Worm (Caenorhabditis elegans) whole organism, young adult: Measurements from ENCODE around the gene chil-1.

Experiments used
- D2030.7 ChIP-seq: fragments of 200-800 bp; sonication (Bioruptor generic); IDR thresholded peaks from 2 replicates; pipeline ENCODE4 v1.3.6; 2022; ENCODE audit warnings: missing genetic modification reagents, missing genetic modification characterization, missing compliant biosample characterization
- F57C9.4 ChIP-seq: sonication (generic microtip); optimal IDR thresholded peaks from 2 replicates; lab custom pipeline; 2017; ENCODE audit warnings: mild to moderate bottlenecking, missing genetic modification characterization, missing compliant biosample characterization
- K11D2.4 ChIP-seq: fragments of 200-800 bp; sonication (Bioruptor generic); IDR thresholded peaks from 2 replicates; pipeline ENCODE4 v1.3.6; 2022; ENCODE audit warnings: missing genetic modification reagents, missing genetic modification characterization, missing compliant biosample characterization
- Y53F4B.3 ChIP-seq: fragments of 200-800 bp; sonication (Bioruptor generic); IDR thresholded peaks from 2 replicates; pipeline ENCODE4 v1.3.6; 2022; ENCODE audit warnings: missing genetic modification reagents, missing genetic modification characterization, missing compliant biosample characterization
- Y56A3A.18 ChIP-seq: fragments of 200-800 bp; sonication (Bioruptor generic); IDR thresholded peaks from 2 replicates; pipeline ENCODE4 v1.3.6; 2022; ENCODE audit warnings: missing genetic modification reagents, missing genetic modification characterization, missing compliant biosample characterization
- Y67H2A.10 ChIP-seq: fragments of 200-800 bp; sonication (Bioruptor generic); conservative IDR thresholded peaks from 2 replicates; pipeline ENCODE4 v1.3.6; 2022; ENCODE audit warnings: missing genetic modification reagents, missing genetic modification characterization, missing compliant biosample characterization
- akir-1 ChIP-seq: fragments of 200-800 bp; sonication (Bioruptor generic); optimal IDR thresholded peaks from 2 replicates; lab custom pipeline; 2018; ENCODE audit warnings: mild to moderate bottlenecking, missing genetic modification characterization, moderate library complexity, missing compliant biosample characterization
- ama-1 ChIP-seq, 3 experiments: fragments of 150-350 bp in 1 of 3; sonication (generic microtip) in 2 of 3; optimal IDR thresholded peaks; 2 replicates each; lab custom pipeline; 2014 to 2018; ENCODE audit warnings: missing biosample characterization in 2 of 3, missing genetic modification characterization in 2 of 3, missing genetic modification reagents in 2 of 3
- aptf-2 ChIP-seq: fragments of 200-800 bp; sonication (Bioruptor generic); conservative IDR thresholded peaks from 2 replicates; pipeline ENCODE4 v1.3.6; 2022; ENCODE audit warnings: missing genetic modification reagents, missing genetic modification characterization, missing compliant biosample characterization
- athp-1 ChIP-seq: sonication (generic microtip); optimal IDR thresholded peaks from 2 replicates; lab custom pipeline; 2017; ENCODE audit warnings: mild to moderate bottlenecking, missing genetic modification characterization, missing compliant biosample characterization
- ccch-3 ChIP-seq: fragments of 200-800 bp; sonication (Bioruptor generic); optimal IDR thresholded peaks from 2 replicates; lab custom pipeline; 2018; ENCODE audit warnings: mild to moderate bottlenecking, missing genetic modification characterization, missing compliant biosample characterization
- cebp-2 ChIP-seq: fragments of 200-800 bp; sonication (Bioruptor generic); IDR thresholded peaks from 2 replicates; pipeline ENCODE4 v1.3.6; 2022; ENCODE audit warnings: missing genetic modification characterization, missing compliant biosample characterization
- ceh-100 ChIP-seq: fragments of 200-800 bp; sonication (Bioruptor generic); IDR thresholded peaks from 2 replicates; pipeline ENCODE4 v1.3.6; 2022; ENCODE audit warnings: missing genetic modification reagents, missing genetic modification characterization, missing compliant biosample characterization
- ceh-27 ChIP-seq: fragments of 200-800 bp; sonication (Bioruptor generic); optimal IDR thresholded peaks from 2 replicates; lab custom pipeline; 2018; ENCODE audit warnings: mild to moderate bottlenecking, missing genetic modification characterization, moderate library complexity, missing compliant biosample characterization
- ceh-40 ChIP-seq: fragments of 200-800 bp; sonication (Bioruptor generic); IDR thresholded peaks from 2 replicates; pipeline ENCODE4 v1.3.6; 2022; ENCODE audit warnings: missing genetic modification characterization, missing compliant biosample characterization
- ceh-79 ChIP-seq: sonication (generic microtip); optimal IDR thresholded peaks from 2 replicates; lab custom pipeline; 2017; ENCODE audit warnings: mild to moderate bottlenecking, missing genetic modification characterization, missing compliant biosample characterization
- ceh-91 ChIP-seq: fragments of 200-800 bp; sonication (Bioruptor generic); IDR thresholded peaks from 2 replicates; pipeline ENCODE4 v1.3.6; 2022; ENCODE audit warnings: missing genetic modification reagents, missing genetic modification characterization, missing compliant biosample characterization
- die-1 ChIP-seq: sonication (generic microtip); optimal IDR thresholded peaks from 2 replicates; lab custom pipeline; 2016; ENCODE audit warnings: missing genotype, mild to moderate bottlenecking, missing genetic modification characterization, missing compliant biosample characterization
- dpff-1 ChIP-seq: sonication (generic microtip); optimal IDR thresholded peaks from 2 replicates; lab custom pipeline; 2017; ENCODE audit warnings: mild to moderate bottlenecking, missing genetic modification characterization, missing compliant biosample characterization
- dpl-1 ChIP-seq: fragments of 150-350 bp; optimal IDR thresholded peaks from 2 replicates; lab custom pipeline; 2014; ENCODE audit warnings: missing biosample characterization, missing genetic modification reagents, missing genetic modification characterization
- egl-18 ChIP-seq: fragments of 200-800 bp; sonication (Bioruptor generic); IDR thresholded peaks from 2 replicates; pipeline ENCODE4 v1.3.6; 2022; ENCODE audit warnings: missing genetic modification reagents, missing genetic modification characterization, missing compliant biosample characterization
- egl-44 ChIP-seq: fragments of 200-800 bp; sonication (Bioruptor generic); IDR thresholded peaks from 2 replicates; pipeline ENCODE4 v1.3.6; 2022; ENCODE audit warnings: missing genetic modification reagents, missing genetic modification characterization, missing compliant biosample characterization
- egrh-3 ChIP-seq: fragments of 200-800 bp; sonication (Bioruptor generic); IDR thresholded peaks from 2 replicates; pipeline ENCODE4 v1.3.6; 2022; ENCODE audit warnings: missing genetic modification reagents, missing genetic modification characterization, missing compliant biosample characterization
- fkh-3 ChIP-seq: sonication (generic microtip); optimal IDR thresholded peaks from 2 replicates; lab custom pipeline; 2016; ENCODE audit warnings: mild to moderate bottlenecking, missing genetic modification characterization, missing compliant biosample characterization
- gei-17 ChIP-seq: fragments of 200-800 bp; sonication (Bioruptor generic); optimal IDR thresholded peaks from 2 replicates; lab custom pipeline; 2018; ENCODE audit warnings: mild to moderate bottlenecking, missing genetic modification characterization, missing compliant biosample characterization
- him-1 ChIP-seq: sonication (generic microtip); optimal IDR thresholded peaks from 2 replicates; lab custom pipeline; 2016; ENCODE audit warnings: missing genotype, missing genetic modification reagents, missing genetic modification characterization, missing compliant biosample characterization
- hlh-26 ChIP-seq: fragments of 200-800 bp; sonication (Bioruptor generic); conservative IDR thresholded peaks from 2 replicates; pipeline ENCODE4 v1.3.6; 2022; ENCODE audit warnings: missing genetic modification reagents, missing genetic modification characterization, missing compliant biosample characterization
- lin-26 ChIP-seq: fragments of 200-800 bp; sonication (Bioruptor generic); IDR thresholded peaks from 2 replicates; pipeline ENCODE4 v1.3.6; 2022; ENCODE audit warnings: missing genetic modification reagents, missing genetic modification characterization, missing compliant biosample characterization
- madf-10 ChIP-seq: sonication (generic microtip); optimal IDR thresholded peaks from 2 replicates; lab custom pipeline; 2016; ENCODE audit warnings: mild to moderate bottlenecking, missing genetic modification characterization, missing compliant biosample characterization
- madf-3 ChIP-seq: fragments of 200-800 bp; sonication (Bioruptor generic); IDR thresholded peaks from 2 replicates; pipeline ENCODE4 v1.3.6; 2022; ENCODE audit warnings: missing genetic modification reagents, missing genetic modification characterization, missing compliant biosample characterization
- madf-8 ChIP-seq: fragments of 200-800 bp; sonication (Bioruptor generic); conservative IDR thresholded peaks from 2 replicates; pipeline ENCODE4 v1.3.6; 2022; ENCODE audit warnings: missing genetic modification reagents, missing genetic modification characterization, missing compliant biosample characterization
- mel-28 ChIP-seq: sonication (generic microtip); optimal IDR thresholded peaks from 2 replicates; lab custom pipeline; 2016; ENCODE audit warnings: borderline replicate concordance, mild to moderate bottlenecking, missing genetic modification characterization, missing compliant biosample characterization
- nfya-1 ChIP-seq: sonication (generic microtip); optimal IDR thresholded peaks from 2 replicates; lab custom pipeline; 2017; ENCODE audit warnings: antibody characterized with exemption, missing compliant biosample characterization, missing genetic modification characterization, borderline replicate concordance; ENCODE audit not compliant: insufficient read depth
- nfya-2 ChIP-seq: fragments of 200-800 bp; sonication (Bioruptor generic); IDR thresholded peaks from 2 replicates; pipeline ENCODE4 v1.3.6; 2022; ENCODE audit warnings: missing genetic modification reagents, missing genetic modification characterization, missing compliant biosample characterization
- nhr-80 ChIP-seq: sonication (generic microtip); optimal IDR thresholded peaks from 2 replicates; lab custom pipeline; 2016; ENCODE audit warnings: missing genetic modification characterization, missing compliant biosample characterization
- nhr-90 ChIP-seq: sonication (generic microtip); optimal IDR thresholded peaks from 2 replicates; lab custom pipeline; 2016; ENCODE audit warnings: missing genotype, mild to moderate bottlenecking, missing genetic modification characterization, missing compliant biosample characterization
- pbrm-1 ChIP-seq: fragments of 200-800 bp; sonication (Bioruptor generic); IDR thresholded peaks from 2 replicates; pipeline ENCODE4 v1.3.6; 2022; ENCODE audit warnings: missing genetic modification reagents, missing genetic modification characterization, missing compliant biosample characterization
- rec-8 ChIP-seq, 2 experiments: sonication (generic microtip); optimal IDR thresholded peaks; 2 replicates each; lab custom pipeline; 2016; ENCODE audit warnings: mild to moderate bottlenecking in 2 of 2, missing genetic modification characterization in 2 of 2, missing genetic modification reagents in 2 of 2, missing genotype in 2 of 2, missing biosample characterization in 1 of 2, missing compliant biosample characterization in 1 of 2, moderate library complexity in 1 of 2
- repo-1 ChIP-seq: sonication (generic microtip); optimal IDR thresholded peaks from 2 replicates; lab custom pipeline; 2017; ENCODE audit warnings: mild to moderate bottlenecking, missing genetic modification characterization, missing compliant biosample characterization
- sea-2 ChIP-seq: fragments of 200-800 bp; sonication (Bioruptor generic); IDR thresholded peaks from 2 replicates; pipeline ENCODE4 v1.3.6; 2022; ENCODE audit warnings: missing genetic modification characterization, missing compliant biosample characterization
- snpc-1.1 ChIP-seq: sonication (generic microtip); optimal IDR thresholded peaks from 2 replicates; lab custom pipeline; 2017; ENCODE audit warnings: missing genetic modification characterization, mild to moderate bottlenecking, missing compliant biosample characterization, antibody characterized with exemption, moderate library complexity, missing genotype, missing genetic modification reagents; ENCODE audit not compliant: insufficient read depth
- snpc-3.4 ChIP-seq: sonication (generic microtip); optimal IDR thresholded peaks from 2 replicates; lab custom pipeline; 2017; ENCODE audit warnings: missing genetic modification characterization, mild to moderate bottlenecking, missing compliant biosample characterization, antibody characterized with exemption, moderate library complexity, missing genotype, missing genetic modification reagents
- somi-1 ChIP-seq: fragments of 200-800 bp; sonication (Bioruptor generic); optimal IDR thresholded peaks from 2 replicates; lab custom pipeline; 2018; ENCODE audit warnings: mild to moderate bottlenecking, missing genetic modification characterization, missing compliant biosample characterization
- sptf-2 ChIP-seq: fragments of 200-800 bp; sonication (Bioruptor generic); optimal IDR thresholded peaks from 2 replicates; lab custom pipeline; 2018; ENCODE audit warnings: mild to moderate bottlenecking, missing genetic modification characterization, missing compliant biosample characterization
- tlf-1 ChIP-seq: fragments of 200-800 bp; sonication (Bioruptor generic); optimal IDR thresholded peaks from 2 replicates; lab custom pipeline; 2018; ENCODE audit warnings: mild to moderate bottlenecking, missing genetic modification characterization, missing compliant biosample characterization
- unc-130 ChIP-seq: sonication (generic microtip); optimal IDR thresholded peaks from 2 replicates; lab custom pipeline; 2016; ENCODE audit warnings: missing genetic modification reagents, missing genetic modification characterization, missing compliant biosample characterization
- xnd-1 ChIP-seq: sonication (generic microtip); optimal IDR thresholded peaks from 2 replicates; lab custom pipeline; 2016; ENCODE audit warnings: missing genotype, missing genetic modification reagents, missing genetic modification characterization, missing compliant biosample characterization
- ztf-26 ChIP-seq: sonication (generic microtip); optimal IDR thresholded peaks from 2 replicates; lab custom pipeline; 2017; ENCODE audit warnings: missing genetic modification characterization, missing compliant biosample characterization
- ztf-3 ChIP-seq: fragments of 200-800 bp; sonication (Bioruptor generic); optimal IDR thresholded peaks from 2 replicates; lab custom pipeline; 2018; ENCODE audit warnings: mild to moderate bottlenecking, missing genetic modification characterization, missing compliant biosample characterization

chil-1 gene

DNA sequence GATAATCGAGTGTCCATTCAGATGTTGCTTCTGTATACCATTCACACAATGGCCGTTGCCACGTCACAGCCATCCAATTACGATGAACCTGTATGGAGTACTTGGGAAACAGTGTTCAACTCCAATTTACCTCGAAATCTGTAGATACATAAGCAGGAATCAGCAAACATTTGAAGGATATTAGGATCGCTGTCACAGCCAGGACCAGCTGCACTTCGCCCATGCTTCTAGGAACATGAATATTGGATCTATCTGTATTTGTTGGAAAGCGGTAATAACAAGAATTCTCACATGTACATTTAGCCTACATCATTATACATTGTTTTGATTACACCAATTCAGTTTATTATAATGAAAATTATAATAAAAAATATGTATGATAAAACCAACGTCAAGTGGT is 19.9 kb upstream of the chil-1 start, which contains the start of gene algn-8 (continued):
- no peak for TF ChIP-seq ceh-100
- no peak for TF ChIP-seq gei-17 (GFP tag; lab: Kevin White, UChicago)
- TF ChIP-seq hlh-26 (GFP tag; lab: Robert Waterston, UW), result no peak
- no peak for TF ChIP-seq Y67H2A.10
- no peak for TF ChIP-seq ztf-3 (GFP tag; lab: Kevin White, UChicago)
- TF ChIP-seq ceh-40 (GFP tag; lab: Robert Waterston, UW), result no peak
- no peak for TF ChIP-seq nhr-90 (tag; lab: Kevin White, UChicago)
- no peak for TF ChIP-seq snpc-1.1 (tag; lab: Kevin White, UChicago)
- no peak for TF ChIP-seq xnd-1 (tag; lab: Kevin White, UChicago)
- no peak for TF ChIP-seq rec-8 (tag; optimal IDR thresholded peaks at IDR 0.05; lab: Kevin White, UChicago)
- no peak for TF ChIP-seq ama-1 (optimal IDR thresholded peaks at IDR 0.05; lab: Kevin White, UChicago)
- no peak for TF ChIP-seq ama-1 (GFP tag; optimal IDR thresholded peaks at IDR 0.05; lab: Kevin White, UChicago)
- TF ChIP-seq egl-44 (GFP tag; lab: Robert Waterston, UW), result no peak
- no peak for TF ChIP-seq dpff-1 (tag; lab: Kevin White, UChicago)
- TF ChIP-seq madf-8 (GFP tag; lab: Robert Waterston, UW), result no peak
- no peak for TF ChIP-seq pbrm-1 (GFP tag; lab: Robert Waterston, UW)
- TF ChIP-seq snpc-3.4 (tag; lab: Kevin White, UChicago), result no peak
- TF ChIP-seq ccch-3 (GFP tag; lab: Kevin White, UChicago), result no peak
- TF ChIP-seq tlf-1 (GFP tag; lab: Kevin White, UChicago), result peak; percentile 3
- no peak for TF ChIP-seq ceh-79 (tag; lab: Kevin White, UChicago)
- no peak for TF ChIP-seq him-1 (tag; lab: Kevin White, UChicago)
- peak; percentile 55 for TF ChIP-seq unc-130 (GFP tag; lab: Kevin White, UChicago)
- no peak for TF ChIP-seq ceh-27
- TF ChIP-seq athp-1 (tag; lab: Kevin White, UChicago), result no peak
- 0 out of 2 replicates have a peak, but pooled peaks have one; percentile 12 for TF ChIP-seq madf-3 (GFP tag; lab: Robert Waterston, UW)
- no peak for TF ChIP-seq nhr-80 (tag; lab: Kevin White, UChicago)
- no peak for TF ChIP-seq somi-1 (GFP tag; lab: Kevin White, UChicago)
- TF ChIP-seq Y53F4B.3, result no peak
- no peak for TF ChIP-seq F57C9.4 (tag; lab: Kevin White, UChicago)
- no peak for TF ChIP-seq sptf-2 (GFP tag; lab: Kevin White, UChicago)
- no peak for TF ChIP-seq nfya-2 (GFP tag; lab: Robert Waterston, UW)
- TF ChIP-seq die-1 (tag; lab: Kevin White, UChicago), result no peak
- no peak for TF ChIP-seq ztf-26
- peak; percentile 67 for TF ChIP-seq repo-1 (tag; lab: Kevin White, UChicago)
- no peak for TF ChIP-seq mel-28
- TF ChIP-seq madf-10 (tag; lab: Kevin White, UChicago), result peak; percentile 9
- no peak for TF ChIP-seq egrh-3 (GFP tag; lab: Robert Waterston, UW)
- no peak for TF ChIP-seq egl-18 (GFP tag; lab: Robert Waterston, UW)
- no peak for TF ChIP-seq lin-26 (GFP tag; lab: Robert Waterston, UW)
- TF ChIP-seq dpl-1 (GFP tag; lab: Kevin White, UChicago), result no peak
- TF ChIP-seq nfya-1 (tag; lab: Kevin White, UChicago), result no peak
- no peak for TF ChIP-seq akir-1 (GFP tag; lab: Kevin White, UChicago)
- TF ChIP-seq cebp-2 (GFP tag; lab: Robert Waterston, UW), result no peak
- no peak for TF ChIP-seq K11D2.4 (GFP tag; lab: Robert Waterston, UW)
- 0 out of 2 replicates have a peak, but pooled peaks have one; percentile 33 for TF ChIP-seq Y56A3A.18 (GFP tag; lab: Robert Waterston, UW)
- no peak for TF ChIP-seq fkh-3 (tag; lab: Kevin White, UChicago)
- TF ChIP-seq ceh-91 (GFP tag; lab: Robert Waterston, UW), result no peak
- no peak for TF ChIP-seq aptf-2 (GFP tag; lab: Robert Waterston, UW)
- no peak for TF ChIP-seq D2030.7 (GFP tag; lab: Robert Waterston, UW)
- TF ChIP-seq sea-2 (GFP tag; lab: Robert Waterston, UW), result no peak
